Fruit fly (Drosophila melanogaster) whole organism, wandering third instar larva: Measurements from ENCODE around the gene Agpat2.

Source experiments
- Abd-B ChIP-seq: fragments of >200 bp; optimal IDR thresholded peaks from 2 replicates; lab custom pipeline; 2017; ENCODE audit warnings: missing biosample characterization, missing genetic modification characterization
- CG32264 ChIP-seq: fragments of 200-800 bp; sonication (Bioruptor generic); optimal IDR thresholded peaks from 2 replicates; lab custom pipeline; 2016; ENCODE audit warnings: missing biosample characterization, missing genetic modification characterization
- CG9705 ChIP-seq: fragments of 200-800 bp; sonication (Bioruptor generic); optimal IDR thresholded peaks from 2 replicates; lab custom pipeline; 2018; ENCODE audit warnings: missing biosample characterization, mild to moderate bottlenecking, missing genetic modification characterization
- CrebA ChIP-seq: fragments of 200-800 bp; sonication (Bioruptor generic); optimal IDR thresholded peaks from 2 replicates; lab custom pipeline; 2016; ENCODE audit warnings: missing biosample characterization, mild to moderate bottlenecking, missing genetic modification characterization, borderline replicate concordance
- Dfd ChIP-seq: fragments of >200 bp; optimal IDR thresholded peaks from 2 replicates; lab custom pipeline; 2017; ENCODE audit warnings: missing biosample characterization, missing genetic modification characterization
- Dif ChIP-seq: fragments of 200-275, 200-300 bp; sonication (Bioruptor generic); optimal IDR thresholded peaks from 2 replicates; lab custom pipeline; 2018; ENCODE audit warnings: missing biosample characterization, missing genetic modification characterization; ENCODE audit not compliant: partially characterized antibody
- GATAd ChIP-seq: sonication (Bioruptor generic); optimal IDR thresholded peaks from 2 replicates; lab custom pipeline; 2016; ENCODE audit warnings: missing biosample characterization, missing genetic modification characterization
- HLH106 ChIP-seq: fragments of 200-800 bp; optimal IDR thresholded peaks from 3 replicates; lab custom pipeline; 2019; ENCODE audit warnings: missing biosample characterization, mild to moderate bottlenecking, missing genetic modification characterization, moderate library complexity
- Hnf4 ChIP-seq: fragments of 200-800 bp; sonication (Bioruptor generic); optimal IDR thresholded peaks from 2 replicates; lab custom pipeline; 2016; ENCODE audit warnings: missing biosample characterization, mild to moderate bottlenecking, missing genetic modification characterization
- Hr78 ChIP-seq: fragments of >200 bp; optimal IDR thresholded peaks from 2 replicates; lab custom pipeline; 2017; ENCODE audit warnings: missing biosample characterization, missing genetic modification characterization
- Hr83 ChIP-seq: fragments of 200-300 bp; sonication (Bioruptor generic); optimal IDR thresholded peaks from 2 replicates; lab custom pipeline; 2016; ENCODE audit warnings: missing biosample characterization, mild to moderate bottlenecking, missing genetic modification characterization, moderate library complexity; ENCODE audit not compliant: poor library complexity, severe bottlenecking
- Jra ChIP-seq: sonication (Bioruptor generic); optimal IDR thresholded peaks from 2 replicates; lab custom pipeline; 2016; ENCODE audit warnings: missing biosample characterization, missing genetic modification characterization
- Mio ChIP-seq: sonication (Bioruptor generic); optimal IDR thresholded peaks from 2 replicates; lab custom pipeline; 2016; ENCODE audit warnings: missing biosample characterization, missing genetic modification characterization
- Myc ChIP-seq: fragments of >200 bp; optimal IDR thresholded peaks from 2 replicates; lab custom pipeline; 2017
- N ChIP-seq: fragments of >200 bp; optimal IDR thresholded peaks from 2 replicates; lab custom pipeline; 2018; ENCODE audit warnings: missing biosample characterization, missing external identifiers, missing genetic modification characterization
- Sp1 ChIP-seq: fragments of 200-800 bp; sonication (Bioruptor generic); optimal IDR thresholded peaks from 3 replicates; lab custom pipeline; 2019; ENCODE audit warnings: missing biosample characterization, mild to moderate bottlenecking, missing genetic modification characterization, moderate library complexity
- Vsx2 ChIP-seq: fragments of 200-300, 225-300 bp; sonication (Bioruptor generic); optimal IDR thresholded peaks from 2 replicates; lab custom pipeline; 2018; ENCODE audit warnings: missing biosample characterization, missing genetic modification characterization; ENCODE audit not compliant: partially characterized antibody
- br ChIP-seq: fragments of 200-800 bp; sonication (Bioruptor generic); optimal IDR thresholded peaks from 2 replicates; lab custom pipeline; 2016; ENCODE audit warnings: missing biosample characterization, missing genetic modification characterization
- brk ChIP-seq: fragments of 200-800 bp; sonication (Bioruptor generic); optimal IDR thresholded peaks from 2 replicates; lab custom pipeline; 2016; ENCODE audit warnings: missing biosample characterization, mild to moderate bottlenecking, missing genetic modification characterization
- dl ChIP-seq, 2 experiments: fragments of 175-275, 200-275 bp in 1 of 2; fragments of 200-275 bp in 1 of 2; sonication (Bioruptor generic); optimal IDR thresholded peaks; lab custom pipeline; 2018; ENCODE audit warnings: mild to moderate bottlenecking in 2 of 2, missing biosample characterization in 2 of 2, missing genetic modification characterization in 2 of 2, moderate library complexity in 2 of 2; ENCODE audit not compliant: partially characterized antibody in 2 of 2, insufficient read depth in 1 of 2
- dmrt93B ChIP-seq: fragments of 200-800 bp; sonication (Bioruptor generic); optimal IDR thresholded peaks from 2 replicates; lab custom pipeline; 2018; ENCODE audit warnings: missing biosample characterization, mild to moderate bottlenecking, missing genetic modification characterization
- dsf ChIP-seq: sonication (Bioruptor generic); optimal IDR thresholded peaks from 2 replicates; lab custom pipeline; 2016; ENCODE audit warnings: missing biosample characterization, missing genetic modification characterization, borderline replicate concordance
- ey ChIP-seq: fragments of 200-800 bp; sonication (Bioruptor generic); optimal IDR thresholded peaks from 2 replicates; lab custom pipeline; 2016; ENCODE audit warnings: missing biosample characterization, missing genetic modification characterization
- foxo ChIP-seq, 2 experiments: fragments of 200-800 bp; sonication (Bioruptor generic); optimal IDR thresholded peaks; 2 replicates in 1 of 2; 3 replicates in 1 of 2; lab custom pipeline; 2016 to 2017; ENCODE audit warnings: missing biosample characterization in 2 of 2, missing genetic modification characterization in 2 of 2
- fru ChIP-seq: fragments of 200-800 bp; sonication (Bioruptor generic); optimal IDR thresholded peaks from 3 replicates; lab custom pipeline; 2016; ENCODE audit warnings: missing biosample characterization, mild to moderate bottlenecking, missing genetic modification characterization
- h ChIP-seq: fragments of 200-800 bp; sonication (Bioruptor generic); optimal IDR thresholded peaks from 3 replicates; lab custom pipeline; 2016; ENCODE audit warnings: missing biosample characterization, mild to moderate bottlenecking, missing genetic modification characterization
- lola ChIP-seq: fragments of >200 bp; optimal IDR thresholded peaks from 2 replicates; lab custom pipeline; 2017; ENCODE audit warnings: missing biosample characterization, missing genetic modification characterization
- pan ChIP-seq: fragments of >200 bp; optimal IDR thresholded peaks from 2 replicates; lab custom pipeline; 2017
- psq ChIP-seq: fragments of 200-800 bp; sonication (Bioruptor generic); optimal IDR thresholded peaks from 3 replicates; lab custom pipeline; 2017; ENCODE audit warnings: missing biosample characterization, mild to moderate bottlenecking, missing genetic modification characterization, moderate library complexity
- rgr ChIP-seq: fragments of 200-800 bp; sonication (Bioruptor generic); optimal IDR thresholded peaks from 3 replicates; lab custom pipeline; 2016; ENCODE audit warnings: missing biosample characterization, mild to moderate bottlenecking, missing genetic modification characterization
- sage ChIP-seq: fragments of 200-800 bp; sonication (Bioruptor generic); optimal IDR thresholded peaks from 2 replicates; lab custom pipeline; 2016; ENCODE audit warnings: missing biosample characterization, mild to moderate bottlenecking, missing genetic modification characterization
- sv ChIP-seq: fragments of 200-800 bp; sonication (Bioruptor generic); optimal IDR thresholded peaks from 3 replicates; lab custom pipeline; 2016; ENCODE audit warnings: missing biosample characterization, missing genetic modification characterization
- tai ChIP-seq: sonication (Bioruptor generic); optimal IDR thresholded peaks from 2 replicates; lab custom pipeline; 2016; ENCODE audit warnings: missing biosample characterization, missing genetic modification characterization
- usp ChIP-seq: fragments of >200 bp; optimal IDR thresholded peaks from 2 replicates; lab custom pipeline; 2017; ENCODE audit warnings: missing biosample characterization, missing genetic modification characterization
- woc ChIP-seq: sonication (Bioruptor generic); optimal IDR thresholded peaks from 2 replicates; lab custom pipeline; 2016; ENCODE audit warnings: missing biosample characterization, mild to moderate bottlenecking, missing genetic modification characterization

Gene Agpat2

DNA sequence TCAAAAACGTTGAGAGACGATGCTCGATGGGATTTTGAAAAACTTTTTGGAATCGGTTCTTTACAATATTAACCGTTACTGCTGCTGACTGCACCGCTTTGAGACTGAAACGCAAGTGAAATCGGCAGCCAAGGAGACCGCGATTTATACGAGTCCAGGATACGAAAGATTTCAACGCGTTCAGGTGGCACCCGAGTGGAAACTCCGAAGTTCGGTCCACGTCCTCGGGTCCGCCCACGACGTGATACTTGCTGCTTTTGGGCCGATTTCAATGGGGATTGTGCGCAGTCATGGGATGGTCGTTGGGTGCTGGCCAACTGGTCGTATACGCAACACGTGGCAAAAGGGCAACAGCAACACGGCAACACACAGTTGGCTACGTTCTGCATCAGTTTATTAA is 42.9 kb upstream of the Agpat2 start, which contains the start of gene Dh31:
Gene Dh31 (minus strand): TSS at position 117 of the 400 bp plus-strand sequence.
- TF ChIP-seq dmrt93B (GFP tag; lab: Kevin White, UChicago): no peak
- no peak for TF ChIP-seq Mio (GFP tag; lab: Kevin White, UChicago)
- TF ChIP-seq dsf: no peak
- TF ChIP-seq tai (GFP tag; lab: Kevin White, UChicago): no peak
- no peak for TF ChIP-seq foxo (GFP tag; optimal IDR thresholded peaks at IDR 0.05; lab: Kevin White, UChicago)
- TF ChIP-seq br (GFP tag; lab: Kevin White, UChicago): no peak
- TF ChIP-seq rgr (GFP tag; lab: Kevin White, UChicago): no peak
- no peak for TF ChIP-seq Jra (GFP tag; lab: Kevin White, UChicago)
- no peak for TF ChIP-seq Vsx2 (GFP tag; lab: Kevin White, UChicago)

DNA sequence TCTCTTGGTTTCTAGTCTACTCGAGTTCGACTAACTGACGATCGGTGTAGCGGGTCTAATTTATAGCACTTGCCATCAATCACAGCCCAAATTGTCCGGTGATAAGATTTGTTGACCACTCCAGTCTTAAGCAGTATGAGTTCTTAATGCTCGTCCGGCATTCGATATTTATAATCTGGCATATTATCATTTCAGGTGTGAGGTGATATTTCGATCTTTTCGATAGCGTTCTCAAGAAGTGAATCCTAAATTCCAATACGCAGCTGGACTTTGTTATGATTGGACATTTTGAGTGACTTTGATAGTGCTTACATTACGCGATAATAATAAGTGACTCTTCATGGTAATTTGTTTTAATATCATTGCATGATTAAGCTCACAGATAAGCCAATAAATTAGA is 32.5 kb upstream of the Agpat2 start, which contains the start of gene Bace:
Gene Bace (minus strand): TSS at position 39 of the 400 bp plus-strand sequence.
- TF ChIP-seq CG9705 (no peak), N (GFP tag; lab: Kevin White, UChicago) (no peak), ey (no peak), Mio (GFP tag; lab: Kevin White, UChicago) (no peak), GATAd (GFP tag; lab: Kevin White, UChicago) (no peak), tai (GFP tag; lab: Kevin White, UChicago) (no peak), brk (GFP tag; lab: Kevin White, UChicago) (no peak)

DNA sequence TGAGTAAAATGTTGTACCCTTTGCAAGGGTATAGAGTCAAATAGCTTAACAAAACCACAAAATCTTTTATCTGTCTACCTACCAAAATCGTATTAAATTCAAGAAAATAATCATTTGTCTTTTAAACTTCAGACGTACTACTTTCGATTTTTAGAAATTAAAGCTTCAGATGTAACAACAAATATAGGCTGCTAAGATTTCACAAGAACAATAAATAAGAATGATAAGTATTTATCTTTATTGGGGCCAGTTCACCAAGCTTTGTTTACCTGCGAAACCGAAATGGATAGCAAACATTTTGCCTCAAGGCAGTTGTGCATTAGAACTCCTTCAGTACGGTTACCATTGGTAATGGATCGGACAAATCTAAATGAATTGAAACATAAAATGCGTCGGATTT is 26.6 kb upstream of the Agpat2 start, which contains the start of gene CG43400:
Gene CG43400 (plus strand): TSS at position 301 of the 400 bp plus-strand sequence.
- TF ChIP-seq Hnf4 (GFP tag; lab: Kevin White, UChicago) (no peak), brk (GFP tag; lab: Kevin White, UChicago) (no peak), Hr78 (no peak), Abd-B (no peak), pan (no peak), rgr (GFP tag; lab: Kevin White, UChicago) (no peak), HLH106 (tag; lab: Kevin White, UChicago) (no peak), lola (GFP tag; lab: Kevin White, UChicago) (no peak), woc (GFP tag; lab: Kevin White, UChicago) (no peak), fru (GFP tag; lab: Kevin White, UChicago) (no peak), Jra (GFP tag; lab: Kevin White, UChicago) (no peak), sage (GFP tag; lab: Kevin White, UChicago) (no peak), Dfd (GFP tag; lab: Kevin White, UChicago) (no peak), Dif (GFP tag; lab: Kevin White, UChicago) (no peak), usp (no peak), CG9705 (no peak), Sp1 (GFP tag; lab: Kevin White, UChicago) (no peak), psq (GFP tag; lab: Kevin White, UChicago) (no peak), N (GFP tag; lab: Kevin White, UChicago) (no peak), sv (GFP tag; lab: Kevin White, UChicago) (no peak)

DNA sequence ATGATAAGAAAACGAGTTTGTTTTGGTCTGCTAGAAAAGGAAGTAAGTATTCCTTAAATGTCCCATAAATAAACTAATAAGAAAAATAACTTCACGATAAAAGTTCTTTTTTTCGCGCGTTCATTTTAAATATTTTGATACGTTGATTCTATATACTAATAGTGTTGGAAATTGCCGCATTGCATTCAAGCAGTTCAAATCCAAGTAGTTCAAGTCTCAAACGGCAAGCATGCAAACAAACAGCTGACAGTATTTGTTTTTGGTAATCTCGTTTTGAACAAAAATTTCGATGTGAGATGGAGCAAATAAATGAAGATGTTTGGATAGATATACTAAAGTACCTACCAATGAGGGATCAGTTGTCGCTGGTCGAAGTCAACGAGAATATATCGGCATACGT is 24.9 kb upstream of the Agpat2 start, which contains the start of gene CG13088:
Gene CG13088 (plus strand): TSS at position 247 of the 400 bp plus-strand sequence.
- TF ChIP-seq fru (GFP tag; lab: Kevin White, UChicago) (peak; percentile 14), Abd-B (no peak), ey (no peak), foxo (GFP tag; optimal IDR thresholded peaks at IDR 0.05; lab: Kevin White, UChicago) (no peak), dl (GFP tag; optimal IDR thresholded peaks at IDR 0.05; lab: Kevin White, UChicago; ENCODE audit: insufficient read depth in 1 of 2, partially characterized antibody in 2 of 2) (no peak), Hnf4 (GFP tag; lab: Kevin White, UChicago) (peak; percentile 67), tai (GFP tag; lab: Kevin White, UChicago) (no peak), N (GFP tag; lab: Kevin White, UChicago) (peak; percentile 39), dsf (peak; percentile 56), lola (GFP tag; lab: Kevin White, UChicago) (no peak), h (GFP tag; lab: Kevin White, UChicago) (peak; percentile 56), sage (GFP tag; lab: Kevin White, UChicago) (no peak), CG9705 (no peak), CG32264 (GFP tag; lab: Kevin White, UChicago) (peak; percentile 4), usp (no peak), Dfd (GFP tag; lab: Kevin White, UChicago) (no peak), Myc (lab: Kevin White, UChicago) (no peak), Dif (GFP tag; lab: Kevin White, UChicago) (peak; percentile 28), Hr83 (GFP tag; lab: Kevin White, UChicago) (peak; percentile 74), Jra (GFP tag; lab: Kevin White, UChicago) (peak; percentile 22), Vsx2 (GFP tag; lab: Kevin White, UChicago) (no peak), Sp1 (GFP tag; lab: Kevin White, UChicago) (no peak), sv (GFP tag; lab: Kevin White, UChicago) (no peak), rgr (GFP tag; lab: Kevin White, UChicago) (no peak), Hr78 (no peak), dmrt93B (GFP tag; lab: Kevin White, UChicago) (no peak), brk (GFP tag; lab: Kevin White, UChicago) (no peak), CrebA (GFP tag; lab: Kevin White, UChicago) (no peak), Mio (GFP tag; lab: Kevin White, UChicago) (no peak), psq (GFP tag; lab: Kevin White, UChicago) (no peak), HLH106 (tag; lab: Kevin White, UChicago) (no peak), br (GFP tag; lab: Kevin White, UChicago) (peak; percentile 4), pan (no peak)
